Worm (Caenorhabditis elegans): ENCODE data around the gene kcc-1.
"Not testable (repeated sequence)": the region's sequence is repeated elsewhere in the genome, so short reads cannot be mapped to it uniquely, and the experiment has no call there.

Gene kcc-1

DNA sequence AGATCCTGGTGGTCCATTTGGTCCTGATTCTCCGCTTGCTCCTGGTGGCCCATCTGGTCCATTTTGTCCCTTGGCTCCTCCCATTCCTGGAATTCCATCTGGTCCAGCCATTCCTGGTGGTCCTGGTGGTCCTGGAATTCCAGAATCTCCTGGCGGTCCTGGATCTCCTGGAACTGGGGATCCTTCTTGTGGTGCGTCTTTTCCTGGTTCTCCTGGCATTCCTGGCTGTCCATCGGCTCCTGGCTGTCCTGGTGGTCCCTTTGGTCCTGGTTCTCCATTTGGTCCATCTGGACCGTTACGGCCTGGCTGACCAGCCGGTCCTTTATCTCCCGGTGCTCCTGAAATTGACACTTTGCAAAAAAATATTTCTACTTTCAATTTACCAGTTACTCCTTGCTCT lies 39.5 kb downstream of the kcc-1 start:
- no peak for TF ChIP-seq fos-1 (tag; optimal IDR thresholded peaks at IDR 0.05)
- TF ChIP-seq ztf-11 (tag; optimal IDR thresholded peaks at IDR 0.05) = no peak
- no peak for TF ChIP-seq ama-1 (optimal IDR thresholded peaks at IDR 0.05)
- no peak for TF ChIP-seq ceh-16 (tag; optimal IDR thresholded peaks at IDR 0.05)
- TF ChIP-seq ztf-1 (GFP tag; conservative IDR thresholded peaks at IDR 0.05) = no peak
- no peak for TF ChIP-seq nhr-237 (tag; optimal IDR thresholded peaks at IDR 0.05)
- no peak for TF ChIP-seq snpc-4 (tag; optimal IDR thresholded peaks at IDR 0.05)
- TF ChIP-seq alr-1 (tag; optimal IDR thresholded peaks at IDR 0.05) = no peak
- no peak for TF ChIP-seq C34F6.9 (tag; optimal IDR thresholded peaks at IDR 0.05)

DNA sequence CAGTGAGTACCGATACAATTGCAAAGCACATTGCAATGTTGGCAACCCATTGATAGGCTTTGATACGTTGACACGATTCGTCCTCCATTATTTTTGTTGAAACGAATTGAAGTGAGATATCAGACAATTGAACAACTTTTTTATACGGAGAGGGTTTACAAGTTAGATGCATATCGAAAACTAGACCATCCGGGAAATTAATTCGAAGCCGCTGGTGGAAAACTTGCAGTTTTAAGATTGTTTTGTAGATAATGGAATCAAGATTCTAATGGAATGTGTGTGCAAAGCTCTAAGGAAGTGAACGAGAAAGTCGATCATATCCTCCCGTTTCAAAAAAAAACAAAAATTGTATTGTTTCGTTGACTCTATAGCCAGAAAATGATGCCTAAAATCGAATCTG lies 40.5 kb downstream of the kcc-1 start, which contains the start of gene col-114:
Gene col-114, minus strand, starts transcription at position 101 of the 400 bp plus-strand sequence.
- TF ChIP-seq fos-1 (tag; optimal IDR thresholded peaks at IDR 0.05) = no peak
- no peak for TF ChIP-seq gmeb-1 (tag; optimal IDR thresholded peaks at IDR 0.05)
- no peak for TF ChIP-seq aly-2 (tag; optimal IDR thresholded peaks at IDR 0.05)
- no peak for TF ChIP-seq blmp-1 (tag; optimal IDR thresholded peaks at IDR 0.05; ENCODE audit: insufficient read depth)
- TF ChIP-seq egl-27 (tag; optimal IDR thresholded peaks at IDR 0.05) = no peak
- no peak for TF ChIP-seq ztf-1 (GFP tag; conservative IDR thresholded peaks at IDR 0.05)
- no peak for TF ChIP-seq skn-1 (tag; optimal IDR thresholded peaks at IDR 0.05)
- TF ChIP-seq mdl-1 (tag; optimal IDR thresholded peaks at IDR 0.05) = no peak
- TF ChIP-seq nhr-21 (tag; optimal IDR thresholded peaks at IDR 0.05) = no peak
- no peak for TF ChIP-seq zag-1 (tag; optimal IDR thresholded peaks at IDR 0.05)
- TF ChIP-seq peb-1 (tag; optimal IDR thresholded peaks at IDR 0.05) = no peak
- no peak for TF ChIP-seq ceh-16 (tag; optimal IDR thresholded peaks at IDR 0.05)

DNA sequence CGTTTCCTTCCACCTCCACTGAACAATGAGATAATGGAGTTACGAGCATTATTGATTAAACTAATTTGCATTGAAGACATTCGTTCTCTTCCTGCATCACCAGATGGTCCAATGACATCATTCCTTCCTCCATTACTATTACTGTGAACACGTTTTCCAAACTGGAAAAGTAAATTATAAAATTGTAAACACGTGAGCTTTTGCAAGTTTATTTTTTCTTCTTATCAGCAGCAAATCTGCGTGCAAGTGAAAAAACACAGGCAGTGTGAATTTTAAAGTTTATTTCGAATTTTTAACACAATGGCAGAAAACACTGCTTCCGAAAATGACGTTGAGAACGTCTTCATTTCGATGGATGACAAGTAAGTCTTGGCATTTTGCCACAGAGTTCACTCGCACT lies 41.2 kb downstream of the kcc-1 start, which contains the start of gene D2024.1:
Gene D2024.1, plus strand, starts transcription at position 301 of the 400 bp plus-strand sequence.
- TF ChIP-seq ZK546.5, elt-1, lsy-2 (tag; optimal IDR thresholded peaks at IDR 0.05): not testable (repeated sequence)

DNA sequence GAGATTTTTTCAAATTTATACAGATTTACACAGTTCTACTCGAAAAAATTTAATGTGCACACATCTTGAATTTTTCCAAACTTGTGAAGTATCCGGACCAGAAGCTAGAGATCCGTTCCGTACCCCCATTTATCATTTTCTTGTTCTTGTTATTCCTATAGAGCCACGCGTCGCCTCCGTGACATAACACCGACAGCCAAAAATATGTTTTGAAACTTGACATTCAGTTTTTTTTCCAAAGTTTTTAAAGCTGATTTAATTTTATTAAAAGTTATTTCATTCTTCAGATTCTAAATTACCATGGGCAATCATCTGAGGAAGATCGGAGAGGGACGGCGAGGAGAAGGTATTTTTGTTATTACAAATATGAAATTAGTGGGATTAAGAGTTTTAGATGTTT lies 44.1 kb downstream of the kcc-1 start, which contains the start of gene D2024.18:
Gene D2024.18, plus strand, starts transcription at position 301 of the 400 bp plus-strand sequence.
- TF ChIP-seq mdl-1 (tag; optimal IDR thresholded peaks at IDR 0.05) = no peak
- no peak for TF ChIP-seq nhr-12 (tag; optimal IDR thresholded peaks at IDR 0.05)
- TF ChIP-seq blmp-1 (tag; optimal IDR thresholded peaks at IDR 0.05; ENCODE audit: insufficient read depth) = no peak
- TF ChIP-seq dmd-4 (tag; optimal IDR thresholded peaks at IDR 0.05) = no peak
- no peak for TF ChIP-seq lin-13 (GFP tag; optimal IDR thresholded peaks at IDR 0.05)
- TF ChIP-seq lin-11 (tag; optimal IDR thresholded peaks at IDR 0.05) = no peak
- no peak for TF ChIP-seq sem-4 (tag; optimal IDR thresholded peaks at IDR 0.05)
- TF ChIP-seq R02D3.7 (tag; optimal IDR thresholded peaks at IDR 0.05) = no peak
- no peak for TF ChIP-seq lsy-2 (tag; optimal IDR thresholded peaks at IDR 0.05)
- no peak for TF ChIP-seq unc-39 (tag; optimal IDR thresholded peaks at IDR 0.05)
- TF ChIP-seq ztf-1 (GFP tag; conservative IDR thresholded peaks at IDR 0.05) = no peak
- no peak for TF ChIP-seq fos-1 (tag; optimal IDR thresholded peaks at IDR 0.05)
- no peak for TF ChIP-seq mab-5 (tag; optimal IDR thresholded peaks at IDR 0.05)
- no peak for TF ChIP-seq aly-2 (tag; optimal IDR thresholded peaks at IDR 0.05)
- TF ChIP-seq peb-1 (tag; optimal IDR thresholded peaks at IDR 0.05) = no peak
- no peak for TF ChIP-seq lin-39 (tag; optimal IDR thresholded peaks at IDR 0.05)

DNA sequence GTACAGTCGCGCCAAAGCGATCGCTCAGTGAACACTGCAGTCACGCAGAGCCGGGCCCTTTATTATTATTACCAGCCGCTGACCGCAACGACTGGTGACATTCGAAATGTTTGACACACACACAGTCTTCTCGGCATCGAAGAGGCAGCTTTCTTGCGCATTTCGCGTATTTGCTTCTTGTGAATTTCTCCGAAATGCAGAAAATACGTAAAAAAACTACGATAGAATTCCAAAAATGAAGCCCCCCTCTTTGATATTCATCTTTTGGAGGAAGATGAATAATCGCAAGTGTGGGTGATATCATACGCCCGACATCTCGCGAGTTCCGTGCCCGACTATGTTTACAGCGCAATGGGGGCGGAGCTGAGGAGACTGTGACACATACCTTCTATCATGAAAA lies 47.2 kb downstream of the kcc-1 start:
- TF ChIP-seq snpc-4 (tag; optimal IDR thresholded peaks at IDR 0.05) = peak; percentile 50
- no peak for TF ChIP-seq nhr-237 (tag; optimal IDR thresholded peaks at IDR 0.05)

DNA sequence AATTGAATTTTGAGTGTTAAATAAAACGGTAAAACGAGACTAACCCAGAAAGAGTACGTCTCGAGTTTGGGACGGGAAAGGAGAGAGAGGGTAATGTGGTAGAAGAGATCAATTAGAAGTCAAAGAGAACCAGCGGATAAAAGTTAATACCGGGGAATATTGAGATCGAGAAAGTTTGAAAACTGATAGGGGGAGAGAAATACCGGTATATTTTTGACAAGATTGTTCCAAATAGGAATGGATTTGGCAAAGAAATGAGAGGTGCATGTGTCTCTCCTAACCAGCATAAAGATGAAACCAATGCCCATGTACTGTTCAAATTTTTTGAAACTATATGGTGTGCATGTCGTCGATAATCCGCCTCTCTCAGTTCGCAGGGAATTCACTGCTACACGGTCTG lies 48.6 kb downstream of the kcc-1 start, which contains the start of gene C06E4.5:
Gene C06E4.5, plus strand, starts transcription at position 301 of the 400 bp plus-strand sequence.
- not testable (repeated sequence) for TF ChIP-seq aly-2 (tag; optimal IDR thresholded peaks at IDR 0.05); F13H6.1 (tag; optimal IDR thresholded peaks at IDR 0.05); unc-55 (GFP tag; optimal IDR thresholded peaks at IDR 0.05)
